Fruit fly (Drosophila melanogaster) whole organism, pupa: ENCODE data around the gene CG12155.

Source experiments
- CG13204 ChIP-seq: fragments of 200-800 bp; sonication (Bioruptor generic); optimal IDR thresholded peaks from 2 replicates; lab custom pipeline; 2018; ENCODE audit warnings: missing biosample characterization, mild to moderate bottlenecking, missing genetic modification characterization, moderate library complexity
- CG17806 ChIP-seq: fragments of 200-800 bp; sonication (Bioruptor generic); optimal IDR thresholded peaks from 2 replicates; lab custom pipeline; 2018; ENCODE audit warnings: missing biosample characterization, mild to moderate bottlenecking, missing genetic modification characterization, moderate library complexity
- CG8301 ChIP-seq: fragments of 200-800 bp; sonication (Bioruptor generic); optimal IDR thresholded peaks from 2 replicates; lab custom pipeline; 2018; ENCODE audit warnings: missing biosample characterization, mild to moderate bottlenecking, missing genetic modification characterization
- CG9948 ChIP-seq: fragments of 200-800 bp; sonication (Bioruptor generic); optimal IDR thresholded peaks from 2 replicates; lab custom pipeline; 2018; ENCODE audit warnings: missing biosample characterization, mild to moderate bottlenecking, missing genetic modification characterization, moderate library complexity
- D1 ChIP-seq: fragments of 200-800 bp; sonication (Bioruptor generic); optimal IDR thresholded peaks from 2 replicates; lab custom pipeline; 2018; ENCODE audit warnings: missing biosample characterization, mild to moderate bottlenecking, missing genetic modification characterization, moderate library complexity
- Pif1B ChIP-seq: fragments of 200-800 bp; sonication (Bioruptor generic); optimal IDR thresholded peaks from 3 replicates; lab custom pipeline; 2016; ENCODE audit warnings: missing biosample characterization, missing genetic modification characterization
- gl ChIP-seq: fragments of 200-800 bp; sonication (Bioruptor generic); optimal IDR thresholded peaks from 2 replicates; lab custom pipeline; 2018; ENCODE audit warnings: missing biosample characterization, mild to moderate bottlenecking, missing genetic modification characterization
- rn ChIP-seq: fragments of 200-800 bp; sonication (Bioruptor generic); IDR thresholded peaks from 2 replicates; pipeline ENCODE4 v1.3.6; 2022; ENCODE audit warnings: missing biosample characterization, missing genetic modification characterization

DNA sequence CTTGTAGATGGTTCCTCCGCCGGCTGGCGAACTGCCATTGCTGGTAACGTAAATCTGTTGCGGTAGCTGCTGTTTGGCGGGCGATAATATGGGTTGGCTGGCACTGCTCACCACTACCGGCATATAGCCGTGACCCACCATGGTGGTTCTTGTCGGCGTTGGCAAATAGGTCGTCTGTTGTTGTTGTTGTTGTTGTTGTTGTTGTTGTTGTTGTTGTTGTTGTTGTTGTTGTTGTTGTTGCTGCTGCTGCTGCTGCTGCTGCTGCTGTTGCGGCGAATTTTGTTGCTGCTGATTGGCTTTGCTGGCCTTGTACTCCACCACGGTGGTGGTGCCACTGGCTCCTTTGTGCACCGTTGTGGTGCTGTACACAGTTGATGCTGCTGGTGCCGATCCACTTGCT lies 39.7 kb upstream of the CG12155 start:
- TF ChIP-seq CG17806 (no peak), Pif1B (GFP tag; lab: Kevin White, UChicago) (no peak), rn (no peak), CG9948 (no peak), CG8301 (tag; lab: Kevin White, UChicago) (no peak), D1 (tag; lab: Kevin White, UChicago) (no peak), CG13204 (GFP tag; lab: Kevin White, UChicago) (no peak), gl (no peak)
